Worm (Caenorhabditis elegans): ENCODE measurements around the gene R11.4.
A peak's percentile ranks its signal among the peaks of the same experiment; 100 is the strongest.

R11.4 gene

DNA sequence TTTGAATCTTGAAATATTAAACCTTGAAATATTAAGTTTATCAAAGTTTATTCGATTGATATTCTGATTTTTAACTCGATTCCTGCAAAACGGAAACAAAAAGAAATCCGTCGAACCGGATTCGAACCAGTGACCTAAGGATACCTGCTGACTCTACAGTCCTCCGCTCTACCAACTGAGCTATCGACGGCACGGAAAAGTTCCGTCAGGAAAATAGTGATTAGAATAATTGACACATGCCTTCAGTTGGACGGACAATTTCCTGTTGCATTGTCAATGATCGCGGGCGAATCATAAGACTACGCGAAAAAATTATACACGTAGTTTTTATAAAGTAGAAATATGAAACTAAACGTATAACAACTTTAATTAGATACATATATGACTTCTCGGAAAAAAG is 1.3 kb downstream of the R11.4 start:
- no peak for TF ChIP-seq M03D4.4 (tag; optimal IDR thresholded peaks at IDR 0.05)
- no peak for TF ChIP-seq ces-1 (GFP tag; optimal IDR thresholded peaks at IDR 0.05)
- no peak for TF ChIP-seq unc-39 (tag; optimal IDR thresholded peaks at IDR 0.05)
- TF ChIP-seq sem-2 (GFP tag; optimal IDR thresholded peaks at IDR 0.05) = no peak
- TF ChIP-seq ham-2 (GFP tag; optimal IDR thresholded peaks at IDR 0.05) = no peak
- TF ChIP-seq nhr-28 (tag; optimal IDR thresholded peaks at IDR 0.05) = no peak
- TF ChIP-seq hlh-1 (tag; optimal IDR thresholded peaks at IDR 0.05) = no peak
- no peak for TF ChIP-seq pha-4 (tag; optimal IDR thresholded peaks at IDR 0.05)
- no peak for TF ChIP-seq ztf-11 (tag; optimal IDR thresholded peaks at IDR 0.05)
- no peak for TF ChIP-seq zip-8 (tag; optimal IDR thresholded peaks at IDR 0.05)
- no peak for TF ChIP-seq bed-3 (GFP tag; optimal IDR thresholded peaks at IDR 0.05)
- no peak for TF ChIP-seq elt-1 (tag; optimal IDR thresholded peaks at IDR 0.05; ENCODE audit: borderline replicate concordance, insufficient read depth)
- TF ChIP-seq blmp-1 (tag; optimal IDR thresholded peaks at IDR 0.05) = no peak

DNA sequence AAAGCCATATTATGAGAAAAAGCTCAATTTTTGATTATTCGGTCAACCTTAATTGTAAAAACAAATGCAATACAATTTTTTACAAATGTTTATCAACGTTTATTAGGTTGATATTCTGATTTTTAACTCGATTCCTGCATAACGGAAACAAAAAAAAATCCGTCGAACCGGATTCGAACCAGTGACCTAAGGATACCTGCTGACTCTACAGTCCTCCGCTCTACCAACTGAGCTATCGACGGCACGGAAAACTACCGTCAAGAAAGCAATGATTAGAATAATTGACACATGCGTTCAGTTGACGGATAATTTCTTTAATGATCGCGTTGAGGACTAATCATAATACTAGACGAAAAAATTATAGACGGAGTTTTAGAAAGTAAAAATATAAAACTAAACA is 1.8 kb downstream of the R11.4 start:
- TF ChIP-seq zip-8 (tag; optimal IDR thresholded peaks at IDR 0.05) (no peak), ham-2 (GFP tag; optimal IDR thresholded peaks at IDR 0.05) (no peak), nhr-76 (tag; optimal IDR thresholded peaks at IDR 0.05) (no peak), snpc-4 (tag; optimal IDR thresholded peaks at IDR 0.05) (no peak), lin-13 (tag; optimal IDR thresholded peaks at IDR 0.05) (no peak), sem-2 (GFP tag; optimal IDR thresholded peaks at IDR 0.05) (no peak), drap-1 (GFP tag; optimal IDR thresholded peaks at IDR 0.05) (no peak), ces-1 (GFP tag; optimal IDR thresholded peaks at IDR 0.05) (no peak)

DNA sequence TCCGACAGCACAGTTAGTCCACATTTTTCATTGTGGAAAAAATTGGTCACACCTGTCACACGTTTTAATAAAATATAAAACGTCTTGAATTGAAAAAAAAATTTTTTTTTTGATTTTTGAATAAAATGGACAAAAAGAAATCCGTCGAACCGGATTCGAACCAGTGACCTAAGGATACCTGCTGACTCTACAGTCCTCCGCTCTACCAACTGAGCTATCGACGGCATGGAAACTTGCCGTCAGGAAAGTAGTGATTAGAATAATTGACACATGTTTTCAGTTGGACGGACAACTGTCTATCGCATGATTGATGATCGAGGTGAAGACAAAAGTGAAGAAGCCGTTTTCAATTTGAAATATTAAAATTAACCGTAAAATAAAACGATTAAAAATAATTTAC is 2.3 kb downstream of the R11.4 start:
- no peak for TF ChIP-seq ztf-11 (tag; optimal IDR thresholded peaks at IDR 0.05)
- no peak for TF ChIP-seq blmp-1 (tag; optimal IDR thresholded peaks at IDR 0.05)
- TF ChIP-seq ceh-43 (GFP tag; optimal IDR thresholded peaks at IDR 0.05) = no peak
- TF ChIP-seq nhr-28 (tag; optimal IDR thresholded peaks at IDR 0.05) = no peak
- TF ChIP-seq unc-39 (tag; optimal IDR thresholded peaks at IDR 0.05) = no peak
- no peak for TF ChIP-seq snpc-4 (tag; optimal IDR thresholded peaks at IDR 0.05)
- TF ChIP-seq mep-1 (tag; optimal IDR thresholded peaks at IDR 0.05) = no peak
- TF ChIP-seq elt-1 (tag; optimal IDR thresholded peaks at IDR 0.05; ENCODE audit: borderline replicate concordance, insufficient read depth) = no peak
- TF ChIP-seq lsy-2 (tag; optimal IDR thresholded peaks at IDR 0.05) = no peak
- TF ChIP-seq sem-2 (GFP tag; optimal IDR thresholded peaks at IDR 0.05) = no peak
- no peak for TF ChIP-seq hlh-1 (tag; optimal IDR thresholded peaks at IDR 0.05)
- no peak for TF ChIP-seq mab-5 (tag; optimal IDR thresholded peaks at IDR 0.05)

DNA sequence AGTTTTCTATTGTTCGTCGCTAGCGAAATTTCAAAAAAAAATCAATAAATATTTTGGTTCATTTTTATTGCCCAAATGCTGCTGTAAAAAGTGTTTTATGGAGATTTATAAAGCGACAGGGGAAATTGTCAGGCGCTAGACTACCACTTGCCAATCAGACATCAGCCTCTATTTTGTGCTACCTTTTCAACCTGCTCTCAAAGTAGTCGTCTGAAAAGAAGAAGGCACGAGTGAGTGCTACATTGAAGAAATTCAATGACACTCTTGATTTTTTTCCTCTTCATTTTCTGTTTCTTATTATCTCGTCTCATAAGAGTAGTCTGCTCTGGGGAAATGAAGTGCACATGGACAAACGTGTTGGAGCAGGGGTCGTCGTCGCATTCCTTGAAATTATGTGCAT is 4.5 kb downstream of the R11.4 start:
- TF ChIP-seq hlh-1 (tag; optimal IDR thresholded peaks at IDR 0.05) = no peak
- TF ChIP-seq unc-39 (tag; optimal IDR thresholded peaks at IDR 0.05) = no peak
- no peak for TF ChIP-seq tbx-8 (GFP tag; optimal IDR thresholded peaks at IDR 0.05)
- TF ChIP-seq elt-3 (tag; optimal IDR thresholded peaks at IDR 0.05) = no peak
- no peak for TF ChIP-seq lin-13 (tag; optimal IDR thresholded peaks at IDR 0.05)
- TF ChIP-seq nhr-237 (tag; optimal IDR thresholded peaks at IDR 0.05) = peak; percentile 84
- TF ChIP-seq drap-1 (GFP tag; optimal IDR thresholded peaks at IDR 0.05) = no peak
- TF ChIP-seq cnd-1 (tag; optimal IDR thresholded peaks at IDR 0.05) = no peak
- no peak for TF ChIP-seq ztf-11 (tag; optimal IDR thresholded peaks at IDR 0.05)
- TF ChIP-seq ces-1 (GFP tag; optimal IDR thresholded peaks at IDR 0.05) = peak; percentile 71
- TF ChIP-seq blmp-1 (tag; optimal IDR thresholded peaks at IDR 0.05) = no peak
- no peak for TF ChIP-seq M03D4.4 (tag; optimal IDR thresholded peaks at IDR 0.05)
- no peak for TF ChIP-seq mab-5 (tag; optimal IDR thresholded peaks at IDR 0.05)
- TF ChIP-seq flh-1 (GFP tag; optimal IDR thresholded peaks at IDR 0.05) = no peak
- TF ChIP-seq ceh-43 (GFP tag; optimal IDR thresholded peaks at IDR 0.05) = no peak
- TF ChIP-seq unc-120 (tag; optimal IDR thresholded peaks at IDR 0.05; ENCODE audit: poor library complexity, severe bottlenecking) = peak; percentile 33
- no peak for TF ChIP-seq nhr-12 (tag; optimal IDR thresholded peaks at IDR 0.05)
- TF ChIP-seq zip-8 (tag; optimal IDR thresholded peaks at IDR 0.05) = no peak
- no peak for TF ChIP-seq pha-4 (tag; optimal IDR thresholded peaks at IDR 0.05)
- TF ChIP-seq snpc-4 (tag; optimal IDR thresholded peaks at IDR 0.05) = no peak
- TF ChIP-seq ceh-39 (tag; optimal IDR thresholded peaks at IDR 0.05) = peak; percentile 27
- TF ChIP-seq lin-32 (GFP tag; optimal IDR thresholded peaks at IDR 0.05) = no peak
- TF ChIP-seq mls-2 (tag; optimal IDR thresholded peaks at IDR 0.05) = no peak
- TF ChIP-seq elt-1 (tag; optimal IDR thresholded peaks at IDR 0.05; ENCODE audit: borderline replicate concordance, insufficient read depth) = no peak
- TF ChIP-seq unc-62 (GFP tag; optimal IDR thresholded peaks at IDR 0.05) = peak; percentile 10
- peak; percentile 61 for TF ChIP-seq mep-1 (tag; optimal IDR thresholded peaks at IDR 0.05)
- no peak for TF ChIP-seq nhr-2 (tag; optimal IDR thresholded peaks at IDR 0.05)
- peak; percentile 21 for TF ChIP-seq lsy-2 (tag; optimal IDR thresholded peaks at IDR 0.05)
- TF ChIP-seq sptf-1 (tag; optimal IDR thresholded peaks at IDR 0.05) = no peak

Data from whole organism, mixed stage, embryonic.